Worm (Caenorhabditis elegans) whole organism, young adult: ENCODE results near the gene T25B2.4.

Experiments
- B0019.2 ChIP-seq: fragments of 200-800 bp; sonication (Bioruptor generic); conservative IDR thresholded peaks from 2 replicates; pipeline ENCODE4 v1.3.6; 2022; ENCODE audit warnings: missing genetic modification reagents, missing genetic modification characterization, missing compliant biosample characterization
- F22D6.2 ChIP-seq: sonication (generic microtip); optimal IDR thresholded peaks from 2 replicates; lab custom pipeline; 2016; ENCODE audit warnings: mild to moderate bottlenecking, missing genetic modification characterization, missing compliant biosample characterization
- F49E8.2 ChIP-seq: sonication (generic microtip); optimal IDR thresholded peaks from 3 replicates; lab custom pipeline; 2017; ENCODE audit warnings: missing genetic modification characterization, mild to moderate bottlenecking, missing compliant biosample characterization, antibody characterized with exemption, moderate library complexity; ENCODE audit not compliant: insufficient read depth
- F52B5.7 ChIP-seq: sonication (generic microtip); optimal IDR thresholded peaks from 2 replicates; lab custom pipeline; 2016; ENCODE audit warnings: mild to moderate bottlenecking, missing genetic modification characterization, missing compliant biosample characterization
- F55B11.4 ChIP-seq: sonication (generic microtip); optimal IDR thresholded peaks from 2 replicates; lab custom pipeline; 2016; ENCODE audit warnings: missing compliant biosample characterization, missing genetic modification characterization, borderline replicate concordance; ENCODE audit not compliant: insufficient read depth
- F57A8.1 ChIP-seq: fragments of 200-800 bp; sonication (Bioruptor generic); optimal IDR thresholded peaks from 2 replicates; lab custom pipeline; 2018; ENCODE audit warnings: mild to moderate bottlenecking, missing genetic modification characterization, moderate library complexity, missing compliant biosample characterization
- K12H6.12 ChIP-seq: fragments of 200-800 bp; sonication (Bioruptor generic); optimal IDR thresholded peaks from 2 replicates; lab custom pipeline; 2018; ENCODE audit warnings: mild to moderate bottlenecking, missing genetic modification characterization, missing compliant biosample characterization
- T26A5.8 ChIP-seq: sonication (generic microtip); optimal IDR thresholded peaks from 2 replicates; lab custom pipeline; 2016; ENCODE audit warnings: missing genetic modification characterization, missing compliant biosample characterization
- Y56A3A.18 ChIP-seq: fragments of 200-800 bp; sonication (Bioruptor generic); IDR thresholded peaks from 2 replicates; pipeline ENCODE4 v1.3.6; 2022; ENCODE audit warnings: missing genetic modification reagents, missing genetic modification characterization, missing compliant biosample characterization
- akir-1 ChIP-seq: fragments of 200-800 bp; sonication (Bioruptor generic); optimal IDR thresholded peaks from 2 replicates; lab custom pipeline; 2018; ENCODE audit warnings: mild to moderate bottlenecking, missing genetic modification characterization, moderate library complexity, missing compliant biosample characterization
- aptf-2 ChIP-seq: fragments of 200-800 bp; sonication (Bioruptor generic); conservative IDR thresholded peaks from 2 replicates; pipeline ENCODE4 v1.3.6; 2022; ENCODE audit warnings: missing genetic modification reagents, missing genetic modification characterization, missing compliant biosample characterization
- aptf-3 ChIP-seq: fragments of 200-800 bp; sonication (Bioruptor generic); IDR thresholded peaks from 2 replicates; pipeline ENCODE4 v1.3.6; 2022; ENCODE audit warnings: missing genetic modification characterization, missing compliant biosample characterization
- atf-7 ChIP-seq: sonication (generic microtip); optimal IDR thresholded peaks from 2 replicates; lab custom pipeline; 2017; ENCODE audit warnings: mild to moderate bottlenecking, missing genetic modification characterization, missing compliant biosample characterization
- attf-5 ChIP-seq: fragments of 200-800 bp; sonication (Bioruptor generic); optimal IDR thresholded peaks from 2 replicates; lab custom pipeline; 2018; ENCODE audit warnings: mild to moderate bottlenecking, missing genetic modification characterization, missing compliant biosample characterization
- ccch-3 ChIP-seq: fragments of 200-800 bp; sonication (Bioruptor generic); optimal IDR thresholded peaks from 2 replicates; lab custom pipeline; 2018; ENCODE audit warnings: mild to moderate bottlenecking, missing genetic modification characterization, missing compliant biosample characterization
- cebp-1 ChIP-seq, 2 experiments: fragments of 200-800 bp in 1 of 2; sonication (Bioruptor generic) in 1 of 2; sonication (generic microtip) in 1 of 2; IDR thresholded peaks in 1 of 2; optimal IDR thresholded peaks in 1 of 2; 2 replicates each; pipeline versions ENCODE4 v1.3.6 to Lab custom; 2017 to 2022; ENCODE audit warnings: missing compliant biosample characterization in 2 of 2, missing genetic modification characterization in 2 of 2, mild to moderate bottlenecking in 1 of 2, missing genetic modification reagents in 1 of 2, moderate library complexity in 1 of 2
- chd-7 ChIP-seq: sonication (generic microtip); optimal IDR thresholded peaks from 2 replicates; lab custom pipeline; 2016; ENCODE audit warnings: mild to moderate bottlenecking, missing genetic modification characterization, moderate library complexity, missing compliant biosample characterization
- die-1 ChIP-seq: sonication (generic microtip); optimal IDR thresholded peaks from 2 replicates; lab custom pipeline; 2016; ENCODE audit warnings: missing genotype, mild to moderate bottlenecking, missing genetic modification characterization, missing compliant biosample characterization
- dpl-1 ChIP-seq: fragments of 150-350 bp; optimal IDR thresholded peaks from 2 replicates; lab custom pipeline; 2014; ENCODE audit warnings: missing biosample characterization, missing genetic modification reagents, missing genetic modification characterization
- egrh-3 ChIP-seq: fragments of 200-800 bp; sonication (Bioruptor generic); IDR thresholded peaks from 2 replicates; pipeline ENCODE4 v1.3.6; 2022; ENCODE audit warnings: missing genetic modification reagents, missing genetic modification characterization, missing compliant biosample characterization
- ekl-4 ChIP-seq: fragments of 200-800 bp; sonication (Bioruptor generic); IDR thresholded peaks from 2 replicates; pipeline ENCODE4 v1.3.6; 2022; ENCODE audit warnings: missing genetic modification reagents, missing genetic modification characterization, missing compliant biosample characterization
- ets-4 ChIP-seq: fragments of 200-800 bp; sonication (Bioruptor generic); optimal IDR thresholded peaks from 2 replicates; lab custom pipeline; 2018; ENCODE audit warnings: mild to moderate bottlenecking, missing genetic modification characterization, missing compliant biosample characterization
- lin-54 ChIP-seq: fragments of 200-800 bp; sonication (Bioruptor generic); optimal IDR thresholded peaks from 2 replicates; lab custom pipeline; 2018; ENCODE audit warnings: mild to moderate bottlenecking, missing genetic modification characterization, missing compliant biosample characterization
- madf-6 ChIP-seq: fragments of 200-800 bp; sonication (Bioruptor generic); IDR thresholded peaks from 2 replicates; pipeline ENCODE4 v1.3.6; 2022; ENCODE audit warnings: missing genetic modification reagents, missing genetic modification characterization, missing compliant biosample characterization
- madf-8 ChIP-seq: fragments of 200-800 bp; sonication (Bioruptor generic); conservative IDR thresholded peaks from 2 replicates; pipeline ENCODE4 v1.3.6; 2022; ENCODE audit warnings: missing genetic modification reagents, missing genetic modification characterization, missing compliant biosample characterization
- mel-28 ChIP-seq: sonication (generic microtip); optimal IDR thresholded peaks from 2 replicates; lab custom pipeline; 2016; ENCODE audit warnings: borderline replicate concordance, mild to moderate bottlenecking, missing genetic modification characterization, missing compliant biosample characterization
- nhr-90 ChIP-seq: sonication (generic microtip); optimal IDR thresholded peaks from 2 replicates; lab custom pipeline; 2016; ENCODE audit warnings: missing genotype, mild to moderate bottlenecking, missing genetic modification characterization, missing compliant biosample characterization
- rec-8 ChIP-seq, 2 experiments: sonication (generic microtip); optimal IDR thresholded peaks; 2 replicates each; lab custom pipeline; 2016; ENCODE audit warnings: mild to moderate bottlenecking in 2 of 2, missing genetic modification characterization in 2 of 2, missing genetic modification reagents in 2 of 2, missing genotype in 2 of 2, missing biosample characterization in 1 of 2, missing compliant biosample characterization in 1 of 2, moderate library complexity in 1 of 2
- repo-1 ChIP-seq: sonication (generic microtip); optimal IDR thresholded peaks from 2 replicates; lab custom pipeline; 2017; ENCODE audit warnings: mild to moderate bottlenecking, missing genetic modification characterization, missing compliant biosample characterization
- sdz-38 ChIP-seq: sonication (generic microtip); optimal IDR thresholded peaks from 2 replicates; lab custom pipeline; 2016; ENCODE audit warnings: missing genotype, missing genetic modification characterization, missing compliant biosample characterization
- snpc-1.3 ChIP-seq: sonication (generic microtip); optimal IDR thresholded peaks from 2 replicates; lab custom pipeline; 2017; ENCODE audit warnings: missing genetic modification characterization, mild to moderate bottlenecking, missing compliant biosample characterization, antibody characterized with exemption, moderate library complexity, missing genotype, missing genetic modification reagents; ENCODE audit not compliant: insufficient read depth
- snpc-3.4 ChIP-seq: sonication (generic microtip); optimal IDR thresholded peaks from 2 replicates; lab custom pipeline; 2017; ENCODE audit warnings: missing genetic modification characterization, mild to moderate bottlenecking, missing compliant biosample characterization, antibody characterized with exemption, moderate library complexity, missing genotype, missing genetic modification reagents
- somi-1 ChIP-seq: fragments of 200-800 bp; sonication (Bioruptor generic); optimal IDR thresholded peaks from 2 replicates; lab custom pipeline; 2018; ENCODE audit warnings: mild to moderate bottlenecking, missing genetic modification characterization, missing compliant biosample characterization
- tbx-9 ChIP-seq: sonication (generic microtip); optimal IDR thresholded peaks from 2 replicates; lab custom pipeline; 2016; ENCODE audit warnings: borderline replicate concordance, missing genetic modification characterization, inconsistent platforms, missing compliant biosample characterization
- unc-130 ChIP-seq: sonication (generic microtip); optimal IDR thresholded peaks from 2 replicates; lab custom pipeline; 2016; ENCODE audit warnings: missing genetic modification reagents, missing genetic modification characterization, missing compliant biosample characterization
- unc-62 ChIP-seq: fragments of 150-350 bp; optimal IDR thresholded peaks from 2 replicates; lab custom pipeline; 2014; ENCODE audit warnings: missing biosample characterization, missing genetic modification reagents, missing genetic modification characterization
- xnd-1 ChIP-seq: sonication (generic microtip); optimal IDR thresholded peaks from 2 replicates; lab custom pipeline; 2016; ENCODE audit warnings: missing genotype, missing genetic modification reagents, missing genetic modification characterization, missing compliant biosample characterization
- ztf-18 ChIP-seq: sonication (generic microtip); optimal IDR thresholded peaks from 2 replicates; lab custom pipeline; 2016; ENCODE audit warnings: missing genotype, mild to moderate bottlenecking, missing genetic modification characterization, missing compliant biosample characterization
- ztf-26 ChIP-seq: sonication (generic microtip); optimal IDR thresholded peaks from 2 replicates; lab custom pipeline; 2017; ENCODE audit warnings: missing genetic modification characterization, missing compliant biosample characterization
- ztf-6 ChIP-seq: fragments of 200-800 bp; sonication (Bioruptor generic); IDR thresholded peaks from 2 replicates; pipeline ENCODE4 v1.3.6; 2022; ENCODE audit warnings: missing genetic modification reagents, missing genetic modification characterization, missing compliant biosample characterization

T25B2.4 gene

DNA sequence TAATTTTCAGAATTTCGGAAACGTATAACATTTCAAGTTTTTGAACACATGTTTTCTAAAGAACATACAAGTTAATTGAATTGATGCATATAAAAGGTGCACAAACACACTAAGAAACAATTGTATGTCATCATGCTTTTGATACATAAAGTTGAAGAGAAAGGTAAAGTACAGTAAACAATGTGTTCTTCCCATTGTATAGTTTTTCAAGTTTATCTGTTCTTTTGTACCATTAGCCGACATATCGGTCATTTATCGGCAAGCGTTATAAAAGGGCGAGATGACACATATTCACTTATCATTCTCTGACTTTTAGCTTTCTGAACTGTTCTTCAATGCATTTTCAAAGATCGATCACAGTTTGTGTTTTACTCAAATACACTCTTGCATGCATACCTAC is 11.9 kb downstream of the T25B2.4 start, which contains the start of gene T13C5.9:
TSS of gene T13C5.9 (plus strand) at position 301 of the 400 bp plus-strand sequence.
- TF ChIP-seq sdz-38 (no peak), B0019.2 (no peak), xnd-1 (no peak), egrh-3 (GFP tag; lab: Robert Waterston, UW) (no peak), ztf-18 (no peak), F57A8.1 (GFP tag; lab: Kevin White, UChicago) (no peak), die-1 (tag; lab: Kevin White, UChicago) (no peak), unc-62 (GFP tag; lab: Kevin White, UChicago) (no peak), Y56A3A.18 (GFP tag; lab: Robert Waterston, UW) (no peak), atf-7 (tag; lab: Kevin White, UChicago) (no peak), ekl-4 (GFP tag; lab: Robert Waterston, UW) (no peak), cebp-1 (GFP tag; IDR thresholded peaks at IDR 0.05; lab: Robert Waterston, UW) (no peak), cebp-1 (tag; optimal IDR thresholded peaks at IDR 0.05; lab: Kevin White, UChicago) (no peak), unc-130 (GFP tag; lab: Kevin White, UChicago) (no peak), akir-1 (GFP tag; lab: Kevin White, UChicago) (no peak), tbx-9 (no peak), F49E8.2 (no peak)

ce11 chrX:6194191-6194724 is 16.2 kb downstream of the T25B2.4 start, which contains the start of gene ceh-54:
Gene ceh-54, minus strand, starts transcription at chrX:6194241.
- TF ChIP-seq F52B5.7 (tag; lab: Kevin White, UChicago) (no peak), B0019.2 (no peak), akir-1 (GFP tag; lab: Kevin White, UChicago) (no peak), F22D6.2 (tag; lab: Kevin White, UChicago) (no peak), aptf-3 (GFP tag; lab: Robert Waterston, UW) (no peak), aptf-2 (GFP tag; lab: Robert Waterston, UW) (no peak), chd-7 (tag; lab: Kevin White, UChicago) (no peak), attf-5 (GFP tag; lab: Kevin White, UChicago) (no peak), snpc-3.4 (tag; lab: Kevin White, UChicago) (no peak), ztf-6 (GFP tag; lab: Robert Waterston, UW) (no peak)
- TF ChIP-seq, all 124 proteins: peak for 0

ce11 chrX:6196627-6197026 is 18.6 kb downstream of the T25B2.4 start, which contains the start of gene daf-9:
Gene daf-9, plus strand, starts transcription at chrX:6196927.
- TF ChIP-seq mel-28 (tag; lab: Kevin White, UChicago) (no peak), madf-8 (GFP tag; lab: Robert Waterston, UW) (no peak), B0019.2 (no peak), K12H6.12 (tag; lab: Kevin White, UChicago) (no peak), nhr-90 (tag; lab: Kevin White, UChicago) (no peak), madf-6 (GFP tag; lab: Robert Waterston, UW) (no peak), somi-1 (GFP tag; lab: Kevin White, UChicago) (no peak), ztf-26 (tag; lab: Kevin White, UChicago) (no peak), ets-4 (GFP tag; lab: Kevin White, UChicago) (no peak), ccch-3 (GFP tag; lab: Kevin White, UChicago) (no peak), T26A5.8 (tag; lab: Kevin White, UChicago) (no peak), lin-54 (GFP tag; lab: Kevin White, UChicago) (no peak), rec-8 (tag; optimal IDR thresholded peaks at IDR 0.05; lab: Kevin White, UChicago) (no peak), F22D6.2 (tag; lab: Kevin White, UChicago) (no peak), F55B11.4 (tag; lab: Kevin White, UChicago) (no peak), snpc-3.4 (tag; lab: Kevin White, UChicago) (no peak), repo-1 (tag; lab: Kevin White, UChicago) (no peak), dpl-1 (GFP tag; lab: Kevin White, UChicago) (no peak), snpc-1.3 (no peak)
- TF ChIP-seq, all 124 proteins: peak for 0
